Fruit fly (Drosophila melanogaster): Measurements from ENCODE around the gene CG11162.

Gene CG11162

DNA sequence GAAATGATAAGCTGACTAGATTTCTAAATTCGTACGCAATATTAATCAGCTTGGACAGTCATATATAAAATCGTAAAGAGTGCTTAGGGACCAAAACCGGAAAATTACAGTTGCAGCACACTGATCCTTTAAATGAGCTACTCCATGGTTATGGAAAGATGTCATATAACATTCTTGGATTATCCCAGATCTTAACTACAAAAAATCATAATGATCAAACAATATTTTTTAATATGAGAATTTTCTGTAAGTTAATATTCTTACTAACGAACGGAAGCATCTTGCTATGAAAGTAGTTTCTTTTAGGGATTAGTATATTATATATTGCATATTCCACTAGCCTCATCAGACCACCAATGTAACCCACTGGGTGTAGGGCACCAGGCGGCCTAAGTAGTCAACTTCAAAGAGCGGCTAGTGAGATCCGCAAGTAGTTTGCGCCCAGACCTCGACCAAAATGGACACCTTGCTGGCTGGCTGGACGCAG lies at the start of gene CG11162:
CG11162 (plus strand) TSS at position 437 of the 487 bp plus-strand sequence.
- peak; percentile 3 for TF ChIP-seq HmgZ (tag; optimal IDR thresholded peaks at IDR 0.05)
- TF ChIP-seq CG10209 (GFP tag; optimal IDR thresholded peaks at IDR 0.05): peak; percentile 12
- TF ChIP-seq CG13894 (tag; optimal IDR thresholded peaks at IDR 0.05): peak; percentile 39
- peak; percentile 49 for TF ChIP-seq Med (GFP tag)
- no peak for TF ChIP-seq Awh (GFP tag; IDR thresholded peaks at IDR 0.05)
- TF ChIP-seq CG13624 (GFP tag; optimal IDR thresholded peaks at IDR 0.05): peak; percentile 9
- no peak for TF ChIP-seq CG31224 (GFP tag; IDR thresholded peaks at IDR 0.05)
- TF ChIP-seq CG7556 (GFP tag; optimal IDR thresholded peaks at IDR 0.05): peak; percentile 23
- TF ChIP-seq exex (tag; optimal IDR thresholded peaks at IDR 0.05): peak; percentile 75
- TF ChIP-seq CG7839 (tag; optimal IDR thresholded peaks at IDR 0.05): peak; percentile 34
- peak; percentile 63 for TF ChIP-seq Fer1 (GFP tag; optimal IDR thresholded peaks at IDR 0.05)
- peak; percentile 6 for TF ChIP-seq CG18619 (GFP tag; optimal IDR thresholded peaks at IDR 0.05)
- TF ChIP-seq Sry-δ (GFP tag; optimal IDR thresholded peaks at IDR 0.05): no peak
- TF ChIP-seq CG32532 (GFP tag; IDR thresholded peaks at IDR 0.05): peak; percentile 26; the same call in 1 of the 2 replicates
- no peak for TF ChIP-seq Mrtf (GFP tag; IDR thresholded peaks at IDR 0.05)
- no peak for TF ChIP-seq CG17802 (tag; optimal IDR thresholded peaks at IDR 0.05)
- TF ChIP-seq CG30403 (GFP tag; optimal IDR thresholded peaks at IDR 0.05): peak; percentile 41
- peak; percentile 2 for TF ChIP-seq CG15514 (GFP tag; optimal IDR thresholded peaks at IDR 0.05)
- TF ChIP-seq lilli (GFP tag; optimal IDR thresholded peaks at IDR 0.05): peak; percentile 64
- TF ChIP-seq Hand (GFP tag; optimal IDR thresholded peaks at IDR 0.05): peak; percentile 36
- peak; percentile 26 for TF ChIP-seq CG15011 (GFP tag; optimal IDR thresholded peaks at IDR 0.05)
- TF ChIP-seq CG34376 (GFP tag; optimal IDR thresholded peaks at IDR 0.05): no peak
- peak; percentile 54; the same call in 1 of the 2 replicates for TF ChIP-seq Atf6 (GFP tag; IDR thresholded peaks at IDR 0.05)
- peak; percentile 29 for TF ChIP-seq Usf (GFP tag; optimal IDR thresholded peaks at IDR 0.05)
- no peak for TF ChIP-seq CG33557 (GFP tag; optimal IDR thresholded peaks at IDR 0.05)
- 0 out of 2 replicates have a peak, but pooled peaks have one; percentile 13 for TF ChIP-seq CG3847 (GFP tag; IDR thresholded peaks at IDR 0.05)
- TF ChIP-seq CG9932 (GFP tag; IDR thresholded peaks at IDR 0.05): peak; percentile 40
- no peak for TF ChIP-seq CG4282 (GFP tag; optimal IDR thresholded peaks at IDR 0.05)
- peak; percentile 52 for TF ChIP-seq D19B (GFP tag; optimal IDR thresholded peaks at IDR 0.05)
- peak; percentile 36 for TF ChIP-seq CG9727 (GFP tag; optimal IDR thresholded peaks at IDR 0.05)
- peak; percentile 85 for TF ChIP-seq CG2120 (GFP tag; optimal IDR thresholded peaks at IDR 0.05)
- peak; percentile 4 for TF ChIP-seq CG13296 (GFP tag; optimal IDR thresholded peaks at IDR 0.05)
- peak; percentile 58 for TF ChIP-seq grau (tag; optimal IDR thresholded peaks at IDR 0.05)
- no peak for TF ChIP-seq CG11085 (GFP tag; IDR thresholded peaks at IDR 0.05)
- peak; percentile 41 for TF ChIP-seq mam (GFP tag; optimal IDR thresholded peaks at IDR 0.05)
- TF ChIP-seq CG3281 (GFP tag; optimal IDR thresholded peaks at IDR 0.05): peak; percentile 72
- TF ChIP-seq CG5245 (GFP tag; optimal IDR thresholded peaks at IDR 0.05): no peak
- peak; percentile 77 for TF ChIP-seq CG2678 (tag; optimal IDR thresholded peaks at IDR 0.05)
- TF ChIP-seq pho (GFP tag; optimal IDR thresholded peaks at IDR 0.05): peak; percentile 27
- TF ChIP-seq CG7357 (GFP tag; IDR thresholded peaks at IDR 0.05): no peak
- peak; percentile 23 for TF ChIP-seq CG13775 (GFP tag; optimal IDR thresholded peaks at IDR 0.05)
- peak; percentile 49 for TF ChIP-seq zfh2 (GFP tag; optimal IDR thresholded peaks at IDR 0.05)
- no peak for TF ChIP-seq stwl (tag; optimal IDR thresholded peaks at IDR 0.05)
- peak; percentile 7 for TF ChIP-seq sens (GFP tag)
- TF ChIP-seq PHDP (tag; optimal IDR thresholded peaks at IDR 0.05): no peak
- peak; percentile 86 for TF ChIP-seq CG18599 (GFP tag; optimal IDR thresholded peaks at IDR 0.05)
- peak; percentile 38 for TF ChIP-seq scrt (GFP tag; optimal IDR thresholded peaks at IDR 0.05)
- peak; percentile 24 for TF ChIP-seq bcd (GFP tag; optimal IDR thresholded peaks at IDR 0.05)
- TF ChIP-seq CG8924 (tag; optimal IDR thresholded peaks at IDR 0.05): peak; percentile 2
- no peak for TF ChIP-seq hb (GFP tag; IDR thresholded peaks at IDR 0.05; ENCODE audit: partially characterized antibody)
